Worm (Caenorhabditis elegans): Measurements from ENCODE around the gene maoc-1.
A peak's percentile ranks its signal among the peaks of the same experiment; 100 is the strongest.

maoc-1 gene

ce11 chrII:7211280-7211679 lies 15.2 kb downstream of the maoc-1 start, which contains the start of gene E04F6.8:
TSS of gene E04F6.8 (minus strand) at chrII:7211380.
- TF ChIP-seq T20F7.1 (GFP tag; optimal IDR thresholded peaks at IDR 0.05) (no peak), snpc-4 (tag; optimal IDR thresholded peaks at IDR 0.05) (no peak), hif-1 (tag; optimal IDR thresholded peaks at IDR 0.05) (no peak), ztf-11 (tag; optimal IDR thresholded peaks at IDR 0.05) (no peak), nhr-42 (GFP tag; IDR thresholded peaks at IDR 0.05) (no peak), unc-62 (GFP tag; optimal IDR thresholded peaks at IDR 0.05 in 1 of 2) (no peak), unc-62 (tag; optimal IDR thresholded peaks at IDR 0.05) (no peak), sdz-12 (GFP tag; optimal IDR thresholded peaks at IDR 0.05) (no peak), duxl-1 (tag; optimal IDR thresholded peaks at IDR 0.05; ENCODE audit: poor library complexity) (no peak), tra-1 (GFP tag; IDR thresholded peaks at IDR 0.05) (no peak), lin-1 (GFP tag; IDR thresholded peaks at IDR 0.05) (no peak), nhr-76 (tag; optimal IDR thresholded peaks at IDR 0.05) (no peak), nhr-28 (tag; optimal IDR thresholded peaks at IDR 0.05) (no peak), daf-8 (GFP tag; IDR thresholded peaks at IDR 0.05) (no peak), daf-16 (GFP tag; optimal IDR thresholded peaks at IDR 0.05) (peak in 1 of 2 experiments; percentile 75), daf-16 (tag; optimal IDR thresholded peaks at IDR 0.05) (no peak), mxl-3 (GFP tag; optimal IDR thresholded peaks at IDR 0.05) (no peak), lin-29 (GFP tag; IDR thresholded peaks at IDR 0.05) (no peak), arid-1 (GFP tag; conservative IDR thresholded peaks at IDR 0.05) (no peak), T26A8.4 (GFP tag; IDR thresholded peaks at IDR 0.05) (no peak), vab-7 (GFP tag; IDR thresholded peaks at IDR 0.05) (no peak), lin-15B (tag; optimal IDR thresholded peaks at IDR 0.05) (no peak), nhr-111 (GFP tag; optimal IDR thresholded peaks at IDR 0.05) (no peak), hlh-30 (tag; optimal IDR thresholded peaks at IDR 0.05; ENCODE audit: insufficient read depth) (peak; percentile 38), ZK337.2 (GFP tag; IDR thresholded peaks at IDR 0.05) (no peak), R02D3.7 (tag; optimal IDR thresholded peaks at IDR 0.05) (no peak), nhr-237 (tag; optimal IDR thresholded peaks at IDR 0.05) (no peak), nhr-11 (tag; optimal IDR thresholded peaks at IDR 0.05) (peak; percentile 8)

DNA sequence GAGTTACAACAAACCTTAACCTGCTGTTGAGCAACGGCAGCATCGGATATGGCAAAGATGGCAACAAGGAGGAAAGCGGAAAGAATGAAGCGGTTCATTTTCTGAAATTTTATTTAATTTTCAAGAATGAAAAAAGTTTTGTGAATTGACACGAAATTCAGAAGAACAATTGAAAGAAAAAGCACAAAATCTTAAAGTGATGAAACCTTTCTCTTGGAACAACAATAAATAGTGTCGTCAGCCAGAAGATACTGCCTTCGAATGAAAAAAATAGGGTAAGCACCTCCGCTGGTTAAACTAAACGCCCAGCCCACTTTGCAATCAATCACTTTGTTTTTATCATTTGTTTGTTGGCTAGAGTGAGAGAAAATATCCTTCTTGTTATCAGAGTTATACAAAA lies 16.0 kb downstream of the maoc-1 start, which contains the start of gene E04F6.9:
Gene E04F6.9 (minus strand): TSS at position 101 of the 400 bp plus-strand sequence.
- no peak for TF ChIP-seq hlh-30 (tag; optimal IDR thresholded peaks at IDR 0.05; ENCODE audit: insufficient read depth)
- peak in 1 of 2 experiments; percentile 36 for TF ChIP-seq daf-16 (GFP tag; optimal IDR thresholded peaks at IDR 0.05)
- TF ChIP-seq daf-16 (tag; optimal IDR thresholded peaks at IDR 0.05): no peak

DNA sequence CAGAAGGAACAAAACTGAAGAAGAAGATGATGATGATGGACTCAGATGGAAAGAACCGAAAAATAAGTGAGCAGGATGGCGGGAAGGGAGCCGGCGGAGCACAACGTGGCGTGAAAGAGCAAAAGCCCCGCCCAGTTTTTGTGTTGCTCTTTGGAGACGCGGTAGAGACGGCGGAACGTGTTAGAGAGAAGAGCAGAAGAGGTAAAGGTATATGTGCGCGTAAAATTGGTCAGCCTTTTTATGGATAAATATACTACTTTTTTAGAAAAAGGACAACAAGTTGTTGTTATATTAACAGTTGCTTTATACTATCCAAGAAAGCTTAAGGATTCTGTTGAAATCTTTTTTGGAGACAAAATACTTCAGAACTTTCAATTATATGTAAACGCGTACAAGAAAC lies 21.0 kb downstream of the maoc-1 start, which contains the start of gene E04F6.10:
Gene E04F6.10 (minus strand): TSS at position 101 of the 400 bp plus-strand sequence.
- TF ChIP-seq nhr-237 (tag; optimal IDR thresholded peaks at IDR 0.05) (no peak), unc-62 (GFP tag; optimal IDR thresholded peaks at IDR 0.05 in 1 of 2) (peak in 1 of 2 experiments; percentile 57), unc-62 (tag; optimal IDR thresholded peaks at IDR 0.05) (no peak), aha-1 (tag) (peak; percentile 66), arid-1 (GFP tag; conservative IDR thresholded peaks at IDR 0.05) (no peak)

DNA sequence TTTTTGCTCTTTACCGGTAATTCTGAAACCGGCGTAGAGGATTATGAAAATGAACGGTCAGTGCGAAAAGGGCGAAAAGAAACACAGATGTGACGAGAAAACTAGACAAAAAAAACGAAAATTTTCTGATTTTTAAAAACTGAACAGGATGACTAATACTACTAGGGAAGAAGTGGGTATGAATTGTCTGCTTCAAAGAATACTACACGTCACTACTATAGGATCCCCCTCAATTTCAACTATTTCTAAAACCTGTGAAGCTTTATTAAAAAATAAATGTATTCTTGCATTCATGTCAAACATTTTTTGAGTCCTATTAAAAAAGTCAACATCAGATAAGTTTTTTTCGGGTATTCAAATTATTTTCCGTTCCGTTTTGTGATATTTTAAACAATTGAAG lies 28.0 kb downstream of the maoc-1 start:
- TF ChIP-seq D1046.2 (GFP tag; IDR thresholded peaks at IDR 0.05): no peak
- no peak for TF ChIP-seq nhr-76 (tag; optimal IDR thresholded peaks at IDR 0.05)
- TF ChIP-seq ZK337.2 (GFP tag; IDR thresholded peaks at IDR 0.05): no peak
- TF ChIP-seq daf-12 (tag; optimal IDR thresholded peaks at IDR 0.05): no peak
- peak in 1 of 2 experiments; percentile 56 for TF ChIP-seq unc-62 (GFP tag; optimal IDR thresholded peaks at IDR 0.05 in 1 of 2)
- TF ChIP-seq unc-62 (tag; optimal IDR thresholded peaks at IDR 0.05): no peak
- peak; percentile 55 for TF ChIP-seq aha-1 (tag)
- no peak for TF ChIP-seq dmd-6 (GFP tag; IDR thresholded peaks at IDR 0.05)
- TF ChIP-seq nhr-42 (GFP tag; IDR thresholded peaks at IDR 0.05): no peak
- TF ChIP-seq zip-2 (tag; optimal IDR thresholded peaks at IDR 0.05): no peak
- no peak for TF ChIP-seq skn-1 (tag; optimal IDR thresholded peaks at IDR 0.05)
- TF ChIP-seq rbr-2 (tag; optimal IDR thresholded peaks at IDR 0.05): no peak
- no peak for TF ChIP-seq Y5F2A.4 (GFP tag; optimal IDR thresholded peaks at IDR 0.05)
- no peak for TF ChIP-seq saeg-2 (GFP tag; IDR thresholded peaks at IDR 0.05)
- TF ChIP-seq zfp-3 (GFP tag; conservative IDR thresholded peaks at IDR 0.05): no peak

All from whole organism, L4 larva.